Worm (Caenorhabditis elegans): Measurements from ENCODE around the gene F40C5.2.

- no peak for TF ChIP-seq nhr-237 (tag; optimal IDR thresholded peaks at IDR 0.05)
- no peak for TF ChIP-seq M03D4.4 (tag; optimal IDR thresholded peaks at IDR 0.05)
- no peak for TF ChIP-seq elt-3 (tag; optimal IDR thresholded peaks at IDR 0.05)
- no peak for TF ChIP-seq lsy-2 (tag; optimal IDR thresholded peaks at IDR 0.05)
- no peak for TF ChIP-seq sem-2 (GFP tag; optimal IDR thresholded peaks at IDR 0.05)
- TF ChIP-seq ces-1 (GFP tag; optimal IDR thresholded peaks at IDR 0.05) = no peak
- TF ChIP-seq drap-1 (GFP tag; optimal IDR thresholded peaks at IDR 0.05) = no peak
- no peak for TF ChIP-seq unc-62 (GFP tag; optimal IDR thresholded peaks at IDR 0.05)
- no peak for TF ChIP-seq blmp-1 (tag; optimal IDR thresholded peaks at IDR 0.05)
- no peak for TF ChIP-seq lin-13 (tag; optimal IDR thresholded peaks at IDR 0.05)
- TF ChIP-seq mab-5 (tag; optimal IDR thresholded peaks at IDR 0.05) = no peak
- no peak for TF ChIP-seq snpc-4 (tag; optimal IDR thresholded peaks at IDR 0.05)
Measured at ce11 chrV:3579248-3579647, 8.5 kb downstream of the F40C5.2 start.

All from whole organism, mixed stage, embryonic.